Fruit fly (Drosophila melanogaster) whole organism, embryonic: ENCODE results near the gene CG46026.

ENCODE experiments used
- ATbp ChIP-seq: fragments of 200-800 bp; sonication (Bioruptor generic); optimal IDR thresholded peaks from 2 replicates; lab custom pipeline; 2017; ENCODE audit warnings: missing biosample characterization, mild to moderate bottlenecking, missing genetic modification characterization, missing genetic modification reagents
- Atf6 ChIP-seq: fragments of 200-800 bp; sonication (Bioruptor generic); IDR thresholded peaks from 2 replicates; pipeline ENCODE4 v1.3.6; 2022; ENCODE audit warnings: missing biosample characterization, missing genetic modification characterization
- CG10209 ChIP-seq: fragments of 200-800 bp; sonication (Bioruptor generic); optimal IDR thresholded peaks from 3 replicates; lab custom pipeline; 2017; ENCODE audit warnings: missing biosample characterization, mild to moderate bottlenecking, missing genetic modification characterization, missing genetic modification reagents
- CG10654 ChIP-seq: fragments of 200-800 bp; sonication (Bioruptor generic); optimal IDR thresholded peaks from 2 replicates; lab custom pipeline; 2016; ENCODE audit warnings: missing biosample characterization, missing genetic modification characterization
- CG11456 ChIP-seq: fragments of 200-800 bp; sonication (Bioruptor generic); IDR thresholded peaks from 3 replicates; pipeline ENCODE4 v1.3.6; 2022; ENCODE audit warnings: missing biosample characterization, missing genetic modification characterization
- CG12071 ChIP-seq: fragments of 200-800 bp; sonication (Bioruptor generic); optimal IDR thresholded peaks from 3 replicates; lab custom pipeline; 2018; ENCODE audit warnings: missing biosample characterization, mild to moderate bottlenecking, missing genetic modification characterization
- CG1233 ChIP-seq: fragments of 200-800 bp; sonication (Bioruptor generic); optimal IDR thresholded peaks from 4 replicates; lab custom pipeline; 2018; ENCODE audit warnings: missing biosample characterization, mild to moderate bottlenecking, missing genetic modification characterization
- CG13775 ChIP-seq: fragments of 200-800 bp; sonication (Bioruptor generic); optimal IDR thresholded peaks from 3 replicates; lab custom pipeline; 2017; ENCODE audit warnings: missing biosample characterization, mild to moderate bottlenecking, missing genetic modification characterization
- CG14050 ChIP-seq: fragments of 200-800 bp; sonication (Bioruptor generic); IDR thresholded peaks from 3 replicates; pipeline ENCODE4 v1.3.6; 2022; ENCODE audit warnings: missing biosample characterization, missing genetic modification characterization
- CG14965 ChIP-seq: fragments of 200-800 bp; sonication (Bioruptor generic); optimal IDR thresholded peaks from 2 replicates; lab custom pipeline; 2016; ENCODE audit warnings: missing biosample characterization, missing genetic modification characterization, borderline replicate concordance
- CG15269 ChIP-seq: fragments of 200-800 bp; sonication (Bioruptor generic); optimal IDR thresholded peaks from 2 replicates; lab custom pipeline; 2018; ENCODE audit warnings: missing biosample characterization, mild to moderate bottlenecking, missing genetic modification characterization, moderate library complexity
- CG17359 ChIP-seq: fragments of 200-800 bp; sonication (Bioruptor generic); optimal IDR thresholded peaks from 3 replicates; lab custom pipeline; 2018; ENCODE audit warnings: missing biosample characterization, mild to moderate bottlenecking, missing genetic modification characterization, moderate library complexity
- CG3281 ChIP-seq: fragments of 200-800 bp; sonication (Bioruptor generic); optimal IDR thresholded peaks from 3 replicates; lab custom pipeline; 2017; ENCODE audit warnings: missing biosample characterization, mild to moderate bottlenecking, missing genetic modification characterization
- CG5245 ChIP-seq: fragments of 200-800 bp; sonication (Bioruptor generic); optimal IDR thresholded peaks from 3 replicates; lab custom pipeline; 2016; ENCODE audit warnings: missing biosample characterization, missing genetic modification characterization
- CG6683 ChIP-seq: fragments of 200-800 bp; sonication (Bioruptor generic); optimal IDR thresholded peaks from 2 replicates; lab custom pipeline; 2017; ENCODE audit warnings: missing biosample characterization, mild to moderate bottlenecking, missing genetic modification characterization, missing genetic modification reagents
- CG7786 ChIP-seq: fragments of 200-800 bp; sonication (Bioruptor generic); optimal IDR thresholded peaks from 2 replicates; lab custom pipeline; 2016; ENCODE audit warnings: missing biosample characterization, missing genetic modification characterization
- CG7963 ChIP-seq: fragments of 200-800 bp; sonication (Bioruptor generic); IDR thresholded peaks from 3 replicates; pipeline ENCODE4 v1.3.6; 2022; ENCODE audit warnings: missing biosample characterization, missing genetic modification characterization; ENCODE audit not compliant: partially characterized antibody
- CG7987 ChIP-seq: fragments of 200-800 bp; sonication (Bioruptor generic); optimal IDR thresholded peaks from 2 replicates; lab custom pipeline; 2018; ENCODE audit warnings: missing biosample characterization, mild to moderate bottlenecking, missing genetic modification characterization, moderate library complexity
- CG9876 ChIP-seq: fragments of 200-800 bp; sonication (Bioruptor generic); optimal IDR thresholded peaks from 2 replicates; lab custom pipeline; 2016; ENCODE audit warnings: missing biosample characterization, missing genetic modification characterization
- CHES-1-like ChIP-seq: fragments of 200-800 bp; sonication (Bioruptor generic); optimal IDR thresholded peaks from 2 replicates; lab custom pipeline; 2016; ENCODE audit warnings: missing biosample characterization, missing genetic modification characterization
- Dfd ChIP-seq, 2 experiments: fragments of >200 bp; optimal IDR thresholded peaks; 2 replicates each; lab custom pipeline; 2017; ENCODE audit warnings: missing biosample characterization in 2 of 2, missing genetic modification characterization in 2 of 2
- Doc2 ChIP-seq: fragments of 200-800 bp; sonication (Bioruptor generic); IDR thresholded peaks from 2 replicates; pipeline ENCODE4 v1.3.6; 2022; ENCODE audit warnings: missing biosample characterization, missing genetic modification characterization
- Doc3 ChIP-seq: fragments of 200-800 bp; sonication (Bioruptor generic); IDR thresholded peaks from 3 replicates; pipeline ENCODE4 v1.3.6; 2022; ENCODE audit warnings: missing biosample characterization, missing genetic modification characterization; ENCODE audit not compliant: partially characterized antibody
- Fer2 ChIP-seq: fragments of 200-800 bp; sonication (Bioruptor generic); optimal IDR thresholded peaks from 2 replicates; lab custom pipeline; 2018; ENCODE audit warnings: missing biosample characterization, mild to moderate bottlenecking, missing genetic modification characterization, moderate library complexity
- HmgD ChIP-seq: fragments of 200-800 bp; sonication (Bioruptor generic); optimal IDR thresholded peaks from 3 replicates; lab custom pipeline; 2016; ENCODE audit warnings: missing biosample characterization, missing genetic modification characterization
- Lpt ChIP-seq: fragments of >200 bp; optimal IDR thresholded peaks from 2 replicates; lab custom pipeline; 2018; ENCODE audit warnings: missing biosample characterization, missing genetic modification characterization
- Nf-YB ChIP-seq: fragments of 200-800 bp; sonication (Bioruptor generic); optimal IDR thresholded peaks from 3 replicates; lab custom pipeline; 2019; ENCODE audit warnings: missing biosample characterization, mild to moderate bottlenecking, missing genetic modification characterization, moderate library complexity
- Nf-YC ChIP-seq: fragments of 200-800 bp; optimal IDR thresholded peaks from 3 replicates; lab custom pipeline; 2019; ENCODE audit warnings: missing biosample characterization, mild to moderate bottlenecking, missing genetic modification characterization, moderate library complexity
- Rfx ChIP-seq: fragments of 200-800 bp; sonication (Bioruptor generic); IDR thresholded peaks from 2 replicates; pipeline ENCODE4 v1.3.6; 2022; ENCODE audit warnings: missing biosample characterization, missing genetic modification characterization
- Sry-δ ChIP-seq: fragments of 200-800 bp; sonication (Bioruptor generic); optimal IDR thresholded peaks from 2 replicates; lab custom pipeline; 2016; ENCODE audit warnings: missing biosample characterization, missing genetic modification characterization
- Trl ChIP-seq, 3 experiments: fragments of >200 bp in 2 of 3; fragments of 200-800 bp in 1 of 3; sonication (Bioruptor generic) in 1 of 3; optimal IDR thresholded peaks; 2 replicates in 1 of 3; 3 replicates in 2 of 3; lab custom pipeline; 2016 to 2017; ENCODE audit warnings: missing biosample characterization in 1 of 3, missing genetic modification characterization in 1 of 3
- YL-1 ChIP-seq: fragments of 200-800 bp; sonication (Bioruptor generic); optimal IDR thresholded peaks from 3 replicates; lab custom pipeline; 2017; ENCODE audit warnings: missing biosample characterization, mild to moderate bottlenecking, missing genetic modification characterization
- croc ChIP-seq: fragments of 200-800 bp; sonication (Bioruptor generic); conservative IDR thresholded peaks from 3 replicates; pipeline ENCODE4 v1.3.6; 2022; ENCODE audit warnings: missing biosample characterization, missing genetic modification characterization
- en ChIP-seq: fragments of 200-800 bp; sonication (Bioruptor generic); optimal IDR thresholded peaks from 2 replicates; lab custom pipeline; 2016; ENCODE audit warnings: missing biosample characterization, missing genetic modification characterization
- fd3F ChIP-seq: fragments of 200-800 bp; sonication (Bioruptor generic); optimal IDR thresholded peaks from 2 replicates; lab custom pipeline; 2018; ENCODE audit warnings: missing biosample characterization, mild to moderate bottlenecking, missing genetic modification characterization, moderate library complexity
- ftz-f1 ChIP-seq: fragments of 200-800 bp; sonication (Bioruptor generic); optimal IDR thresholded peaks from 2 replicates; lab custom pipeline; 2016; ENCODE audit warnings: missing biosample characterization, missing genetic modification characterization
- gfzf ChIP-seq: fragments of 200-800 bp; sonication (Bioruptor generic); optimal IDR thresholded peaks from 2 replicates; lab custom pipeline; 2016; ENCODE audit warnings: missing biosample characterization, mild to moderate bottlenecking, missing genetic modification characterization, moderate library complexity
- insv ChIP-seq, 2 experiments: fragments of 200-800 bp; sonication (Bioruptor generic); optimal IDR thresholded peaks; 3 replicates each; lab custom pipeline; 2016 to 2018; ENCODE audit warnings: missing biosample characterization in 2 of 2, missing genetic modification characterization in 2 of 2
- jing ChIP-seq: fragments of 200-800 bp; sonication (Bioruptor generic); optimal IDR thresholded peaks from 2 replicates; lab custom pipeline; 2018; ENCODE audit warnings: missing biosample characterization, mild to moderate bottlenecking, missing genetic modification characterization
- luna ChIP-seq: fragments of 200-800 bp; sonication (Bioruptor generic); optimal IDR thresholded peaks from 2 replicates; lab custom pipeline; 2016; ENCODE audit warnings: missing biosample characterization, missing genetic modification characterization
- mam ChIP-seq: fragments of 200-800 bp; sonication (Bioruptor generic); optimal IDR thresholded peaks from 3 replicates; lab custom pipeline; 2016; ENCODE audit warnings: missing biosample characterization, missing genetic modification characterization
- nerfin-2 ChIP-seq: fragments of 200-800 bp; sonication (Bioruptor generic); IDR thresholded peaks from 2 replicates; pipeline ENCODE4 v1.3.6; 2022; ENCODE audit warnings: missing biosample characterization, missing genetic modification characterization; ENCODE audit not compliant: partially characterized antibody
- pb ChIP-seq: fragments of 200-800 bp; sonication (Bioruptor generic); optimal IDR thresholded peaks from 3 replicates; lab custom pipeline; 2016; ENCODE audit warnings: missing biosample characterization, missing genetic modification characterization
- prd ChIP-seq, 3 experiments: fragments of >200 bp in 2 of 3; fragments of 200-800 bp in 1 of 3; sonication (Bioruptor generic) in 1 of 3; optimal IDR thresholded peaks in 2 of 3; IDR thresholded peaks in 1 of 3; 2 replicates in 2 of 3; 3 replicates in 1 of 3; pipeline versions ENCODE4 v1.3.6 to Lab custom; 2017 to 2022; ENCODE audit warnings: missing biosample characterization in 1 of 3, missing genetic modification characterization in 1 of 3
- sens ChIP-seq: fragments of 200-800 bp; sonication (Bioruptor generic); peaks from one replicate; lab custom pipeline; 2016; ENCODE audit warnings: missing biosample characterization, missing genetic modification characterization
- sima ChIP-seq: fragments of 200-800 bp; sonication (Bioruptor generic); optimal IDR thresholded peaks from 2 replicates; lab custom pipeline; 2016; ENCODE audit warnings: missing biosample characterization, missing genetic modification characterization
- tx ChIP-seq: fragments of 200-800 bp; sonication (Bioruptor generic); optimal IDR thresholded peaks from 2 replicates; lab custom pipeline; 2016; ENCODE audit warnings: missing biosample characterization, missing genetic modification characterization
- vnd ChIP-seq: fragments of 200-800 bp; sonication (Bioruptor generic); IDR thresholded peaks from 3 replicates; pipeline ENCODE4 v1.3.6; 2022; ENCODE audit warnings: missing biosample characterization, missing genetic modification characterization; ENCODE audit not compliant: partially characterized antibody
- zfh2 ChIP-seq: fragments of 200-800 bp; sonication (Bioruptor generic); optimal IDR thresholded peaks from 2 replicates; lab custom pipeline; 2016; ENCODE audit warnings: missing biosample characterization, missing genetic modification characterization

CG46026 gene

DNA sequence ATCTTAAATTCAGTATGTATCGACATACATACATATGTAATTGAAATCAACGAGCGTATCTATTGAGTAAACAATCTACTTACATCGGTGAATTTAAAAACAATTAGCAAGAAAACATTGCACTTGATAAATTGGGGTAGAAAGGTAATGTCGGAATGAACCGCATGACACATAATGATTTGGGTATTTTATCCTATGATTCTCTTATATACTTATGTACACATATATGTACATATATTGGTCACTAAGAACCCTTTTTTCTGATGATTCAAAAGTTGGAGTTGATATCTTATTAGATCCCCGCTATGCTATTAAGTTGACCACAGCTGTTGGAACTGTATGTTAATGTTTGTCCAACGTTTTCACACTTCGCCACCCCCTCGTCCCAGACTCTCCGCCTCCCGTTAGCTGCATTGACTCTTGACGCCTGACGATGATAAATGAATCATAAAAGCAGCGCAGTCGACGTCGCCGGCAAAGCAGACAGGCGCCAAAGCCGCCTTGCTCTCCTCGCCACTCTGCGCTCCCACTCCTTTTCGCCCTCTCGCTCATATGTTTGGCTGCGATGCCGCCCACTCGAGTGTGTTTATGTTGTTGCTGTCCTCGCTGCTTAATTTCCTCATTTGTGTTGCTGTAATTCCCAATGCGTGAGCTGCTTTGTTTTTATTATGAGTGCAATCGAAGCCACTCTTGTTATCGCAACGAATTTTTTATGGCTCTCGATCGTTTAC is 46.4 kb downstream of the CG46026 start (continued):
- TF ChIP-seq sima (no peak), Lpt (GFP tag; lab: Kevin White, UChicago) (no peak), prd (optimal IDR thresholded peaks at IDR 0.05; lab: Kevin White, UChicago) (no peak), prd (GFP tag; IDR thresholded peaks at IDR 0.05; lab: Robert Waterston, UW) (no peak; the same call in 2 of the 3 replicates), fd3F (no peak), insv (GFP tag; optimal IDR thresholded peaks at IDR 0.05; lab: Kevin White, UChicago) (no peak), CG7987 (GFP tag; lab: Kevin White, UChicago) (no peak), Atf6 (no peak), YL-1 (GFP tag; lab: Kevin White, UChicago) (no peak), en (no peak), CG1233 (GFP tag; lab: Kevin White, UChicago) (peak; percentile 29), CG11456 (GFP tag; lab: Robert Waterston, UW) (no peak), Sry-δ (no peak), Doc3 (no peak), mam (GFP tag; lab: Kevin White, UChicago) (peak; percentile 11), CG14965 (GFP tag; lab: Kevin White, UChicago) (no peak), CG3281 (GFP tag; lab: Kevin White, UChicago) (peak; percentile 28), vnd (GFP tag; lab: Robert Waterston, UW) (no peak), zfh2 (no peak), CG10209 (peak; percentile 40), CG7786 (GFP tag; lab: Kevin White, UChicago) (no peak), gfzf (GFP tag; lab: Kevin White, UChicago) (no peak), Rfx (GFP tag; lab: Robert Waterston, UW) (no peak), CHES-1-like (GFP tag; lab: Kevin White, UChicago) (no peak), Trl (optimal IDR thresholded peaks at IDR 0.05; lab: Kevin White, UChicago) (peak in 1 of 2 experiments; percentile 37), Trl (GFP tag; optimal IDR thresholded peaks at IDR 0.05; lab: Kevin White, UChicago) (no peak), ATbp (GFP tag; lab: Kevin White, UChicago) (peak; percentile 21), ftz-f1 (GFP tag; lab: Kevin White, UChicago) (no peak), nerfin-2 (no peak), CG7963 (GFP tag; lab: Robert Waterston, UW) (no peak), croc (no peak), CG10654 (GFP tag; lab: Kevin White, UChicago) (no peak), CG9876 (GFP tag; lab: Kevin White, UChicago) (no peak), Fer2 (tag; lab: Kevin White, UChicago) (no peak), Doc2 (GFP tag; lab: Robert Waterston, UW) (no peak), luna (no peak), CG14050 (GFP tag; lab: Robert Waterston, UW) (no peak), sens (GFP tag; lab: Kevin White, UChicago) (peak; percentile 82), Nf-YC (tag; lab: Kevin White, UChicago) (no peak), Nf-YB (peak; percentile 10), pb (GFP tag; lab: Kevin White, UChicago) (no peak), CG12071 (GFP tag; lab: Kevin White, UChicago) (peak; percentile 8), Dfd (GFP tag; optimal IDR thresholded peaks at IDR 0.05; lab: Kevin White, UChicago) (no peak), CG17359 (tag; lab: Kevin White, UChicago) (peak; percentile 48), HmgD (no peak), CG6683 (GFP tag; lab: Kevin White, UChicago) (no peak), CG5245 (GFP tag; lab: Kevin White, UChicago) (no peak), tx (no peak), CG15269 (tag; lab: Kevin White, UChicago) (peak; percentile 44), CG13775 (no peak), jing (GFP tag; lab: Kevin White, UChicago) (no peak)
